Worm (Caenorhabditis elegans): ENCODE results near the gene glb-30.

ce11 chrIII:1704020-1704419, 35.6 kb upstream of the glb-30 start:
- no peak for TF ChIP-seq dao-5 (tag; optimal IDR thresholded peaks at IDR 0.05)
- TF ChIP-seq W03F9.2 (tag; optimal IDR thresholded peaks at IDR 0.05): no peak

Measured in whole organism, L4/young adult.